Worm (Caenorhabditis elegans) whole organism, L4 larva: Measurements from ENCODE around the gene F59A6.2.
A peak's percentile ranks its signal among the peaks of the same experiment; 100 is the strongest.

Source experiments
- F37D6.2 ChIP-seq: sonication (generic microtip); optimal IDR thresholded peaks from 2 replicates; lab custom pipeline; 2016; ENCODE audit warnings: mild to moderate bottlenecking, missing genetic modification characterization, missing compliant biosample characterization
- F49E8.2 ChIP-seq: sonication (generic microtip); optimal IDR thresholded peaks from 2 replicates; lab custom pipeline; 2016; ENCODE audit warnings: missing compliant biosample characterization, mild to moderate bottlenecking, missing genetic modification characterization, borderline replicate concordance
- T26A8.4 ChIP-seq: fragments of 200-800 bp; sonication (Bioruptor generic); IDR thresholded peaks from 2 replicates; pipeline ENCODE4 v1.3.6; 2022; ENCODE audit warnings: missing genetic modification characterization, missing compliant biosample characterization
- aha-1 ChIP-seq: fragments of 150-350 bp; peaks from one replicate; lab custom pipeline; 2014; ENCODE audit warnings: missing biosample characterization, missing genetic modification characterization
- ces-1 ChIP-seq: fragments of 150-350 bp; sonication (generic microtip); optimal IDR thresholded peaks from 4 replicates; lab custom pipeline; 2014; ENCODE audit warnings: missing biosample characterization, missing genetic modification reagents, missing genetic modification characterization
- cey-2 ChIP-seq: sonication (generic microtip); optimal IDR thresholded peaks from 3 replicates; lab custom pipeline; 2017; ENCODE audit warnings: missing genetic modification characterization, mild to moderate bottlenecking, missing compliant biosample characterization, antibody characterized with exemption, borderline replicate concordance; ENCODE audit not compliant: insufficient read depth
- daf-16 ChIP-seq, 3 experiments: sonication (generic microtip); optimal IDR thresholded peaks; 2 replicates each; lab custom pipeline; 2016 to 2017; ENCODE audit warnings: missing genetic modification characterization in 3 of 3, missing genetic modification reagents in 3 of 3, mild to moderate bottlenecking in 2 of 3, missing compliant biosample characterization in 2 of 3, missing biosample characterization in 1 of 3, moderate library complexity in 1 of 3
- daf-19 ChIP-seq: fragments of 200-800 bp; sonication (Bioruptor generic); conservative IDR thresholded peaks from 2 replicates; pipeline ENCODE4 v1.3.6; 2022; ENCODE audit warnings: missing genetic modification characterization, missing compliant biosample characterization
- dmd-6 ChIP-seq: fragments of 200-800 bp; sonication (Bioruptor generic); IDR thresholded peaks from 2 replicates; pipeline ENCODE4 v1.3.6; 2022; ENCODE audit warnings: missing genetic modification reagents, missing genetic modification characterization, missing compliant biosample characterization
- dmd-9 ChIP-seq: fragments of 200-800 bp; sonication (Bioruptor generic); IDR thresholded peaks from 2 replicates; pipeline ENCODE4 v1.3.6; 2022; ENCODE audit warnings: missing genetic modification reagents, missing genetic modification characterization, missing compliant biosample characterization
- dpl-1 ChIP-seq: fragments of 150-350 bp; optimal IDR thresholded peaks from 2 replicates; lab custom pipeline; 2014; ENCODE audit warnings: missing biosample characterization, missing genetic modification reagents, missing genetic modification characterization
- egl-27 ChIP-seq: sonication (generic microtip); optimal IDR thresholded peaks from 3 replicates; lab custom pipeline; 2017; ENCODE audit warnings: missing biosample characterization, missing genetic modification reagents, missing genetic modification characterization
- egl-43 ChIP-seq: fragments of 200-800 bp; sonication (Bioruptor generic); IDR thresholded peaks from 2 replicates; pipeline ENCODE4 v1.3.6; 2022; ENCODE audit warnings: missing genetic modification reagents, missing genetic modification characterization, missing compliant biosample characterization
- fkh-10 ChIP-seq: fragments of 150-350 bp; optimal IDR thresholded peaks from 2 replicates; lab custom pipeline; 2014; ENCODE audit warnings: missing biosample characterization, missing genetic modification reagents, missing genetic modification characterization
- fos-1 ChIP-seq: fragments of 150-350 bp; optimal IDR thresholded peaks from 2 replicates; lab custom pipeline; 2014; ENCODE audit warnings: missing biosample characterization, missing genetic modification characterization
- hif-1 ChIP-seq, 2 experiments: sonication (generic microtip); optimal IDR thresholded peaks; 2 replicates each; lab custom pipeline; 2016 to 2017; ENCODE audit warnings: missing compliant biosample characterization in 2 of 2, missing genetic modification characterization in 2 of 2, missing genetic modification reagents in 2 of 2, missing genotype in 2 of 2, mild to moderate bottlenecking in 1 of 2
- hlh-11 ChIP-seq: fragments of 200-800 bp; sonication (Bioruptor generic); optimal IDR thresholded peaks from 2 replicates; lab custom pipeline; 2018; ENCODE audit warnings: mild to moderate bottlenecking, missing genetic modification characterization, missing compliant biosample characterization
- hlh-30 ChIP-seq: sonication (generic microtip); optimal IDR thresholded peaks from 2 replicates; lab custom pipeline; 2017; ENCODE audit warnings: antibody characterized with exemption, mild to moderate bottlenecking, missing genetic modification characterization, missing compliant biosample characterization; ENCODE audit not compliant: insufficient read depth
- hmg-1.1 ChIP-seq: fragments of 200-800 bp; sonication (Bioruptor generic); IDR thresholded peaks from 2 replicates; pipeline ENCODE4 v1.3.6; 2022; ENCODE audit warnings: missing genetic modification reagents, missing genetic modification characterization, missing compliant biosample characterization
- jun-1 ChIP-seq: fragments of 150-350 bp; optimal IDR thresholded peaks from 2 replicates; lab custom pipeline; 2014; ENCODE audit warnings: missing biosample characterization, missing genetic modification reagents, missing genetic modification characterization
- lim-7 ChIP-seq: fragments of 200-800 bp; sonication (Bioruptor generic); IDR thresholded peaks from 2 replicates; pipeline ENCODE4 v1.3.6; 2022; ENCODE audit warnings: missing genetic modification characterization, missing compliant biosample characterization
- lin-1 ChIP-seq: fragments of 200-800 bp; sonication (Bioruptor generic); IDR thresholded peaks from 2 replicates; pipeline ENCODE4 v1.3.6; 2022; ENCODE audit warnings: missing genetic modification reagents, missing genetic modification characterization, missing compliant biosample characterization
- lin-13 ChIP-seq: fragments of 150-350 bp; optimal IDR thresholded peaks from 2 replicates; lab custom pipeline; 2014; ENCODE audit warnings: missing biosample characterization, missing genetic modification reagents, missing genetic modification characterization
- lin-29 ChIP-seq: fragments of 200-800 bp; sonication (Bioruptor generic); IDR thresholded peaks from 2 replicates; pipeline ENCODE4 v1.3.6; 2022; ENCODE audit warnings: missing genetic modification reagents, missing genetic modification characterization, missing compliant biosample characterization
- madf-9 ChIP-seq: fragments of 200-800 bp; sonication (Bioruptor generic); conservative IDR thresholded peaks from 2 replicates; pipeline ENCODE4 v1.3.6; 2022; ENCODE audit warnings: missing genetic modification reagents, missing genetic modification characterization, missing compliant biosample characterization
- mes-2 ChIP-seq: sonication (generic microtip); optimal IDR thresholded peaks from 2 replicates; lab custom pipeline; 2016; ENCODE audit warnings: missing genotype, mild to moderate bottlenecking, missing genetic modification characterization, missing compliant biosample characterization; ENCODE audit not compliant: poor library complexity, severe bottlenecking
- mxl-2 ChIP-seq: fragments of 200-800 bp; sonication (Bioruptor generic); conservative IDR thresholded peaks from 2 replicates; pipeline ENCODE4 v1.3.6; 2022; ENCODE audit warnings: missing genetic modification reagents, missing genetic modification characterization, missing compliant biosample characterization
- nhr-25 ChIP-seq: sonication (generic microtip); optimal IDR thresholded peaks from 2 replicates; lab custom pipeline; 2017; ENCODE audit warnings: missing genetic modification characterization, mild to moderate bottlenecking, missing compliant biosample characterization, antibody characterized with exemption, moderate library complexity, borderline replicate concordance; ENCODE audit not compliant: insufficient read depth
- nhr-42 ChIP-seq: fragments of 200-800 bp; sonication (Bioruptor generic); IDR thresholded peaks from 2 replicates; pipeline ENCODE4 v1.3.6; 2022; ENCODE audit warnings: missing genetic modification characterization, missing compliant biosample characterization
- nhr-6 ChIP-seq: fragments of 150-350 bp; optimal IDR thresholded peaks from 2 replicates; lab custom pipeline; 2014; ENCODE audit warnings: missing biosample characterization, missing genetic modification characterization
- nhr-77 ChIP-seq: fragments of 150-350 bp; optimal IDR thresholded peaks from 2 replicates; lab custom pipeline; 2014; ENCODE audit warnings: missing biosample characterization, missing genetic modification characterization
- pha-4 ChIP-seq, 2 experiments: fragments of 150-350 bp in 1 of 2; fragments of 200-800 bp in 1 of 2; sonication (Bioruptor generic) in 1 of 2; IDR thresholded peaks in 1 of 2; optimal IDR thresholded peaks in 1 of 2; 2 replicates each; pipeline versions ENCODE4 v1.3.6 to Lab custom; 2014 to 2022; ENCODE audit warnings: missing genetic modification characterization in 2 of 2, missing genetic modification reagents in 2 of 2, missing biosample characterization in 1 of 2, missing compliant biosample characterization in 1 of 2
- php-3 ChIP-seq: fragments of 200-800 bp; sonication (Bioruptor generic); IDR thresholded peaks from 2 replicates; pipeline ENCODE4 v1.3.6; 2022; ENCODE audit warnings: missing genetic modification reagents, missing genetic modification characterization, missing compliant biosample characterization
- pqm-1 ChIP-seq: sonication (generic microtip); optimal IDR thresholded peaks from 2 replicates; lab custom pipeline; 2017; ENCODE audit warnings: missing biosample characterization, missing genetic modification characterization
- saeg-2 ChIP-seq: fragments of 200-800 bp; sonication (Bioruptor generic); IDR thresholded peaks from 2 replicates; pipeline ENCODE4 v1.3.6; 2022; ENCODE audit warnings: missing genetic modification reagents, missing genetic modification characterization, missing compliant biosample characterization
- sdz-12 ChIP-seq: fragments of 200-800 bp; sonication (Bioruptor generic); optimal IDR thresholded peaks from 2 replicates; lab custom pipeline; 2018; ENCODE audit warnings: mild to moderate bottlenecking, missing genetic modification characterization, missing compliant biosample characterization
- snpc-4 ChIP-seq: fragments of 150-350 bp; optimal IDR thresholded peaks from 2 replicates; lab custom pipeline; 2014; ENCODE audit warnings: missing biosample characterization, missing genetic modification characterization
- spr-1 ChIP-seq: sonication (generic microtip); optimal IDR thresholded peaks from 2 replicates; lab custom pipeline; 2016; ENCODE audit warnings: mild to moderate bottlenecking, missing genetic modification characterization, missing compliant biosample characterization
- spr-3 ChIP-seq: fragments of 200-800 bp; sonication (Bioruptor generic); optimal IDR thresholded peaks from 2 replicates; lab custom pipeline; 2018; ENCODE audit warnings: mild to moderate bottlenecking, missing genetic modification characterization, missing compliant biosample characterization
- unc-62 ChIP-seq, 3 experiments: fragments of 150-350 bp in 1 of 3; sonication (generic microtip); optimal IDR thresholded peaks in 2 of 3; peaks in 1 of 3; 1 replicate in 1 of 3; 2 replicates in 2 of 3; lab custom pipeline; 2014 to 2017; ENCODE audit warnings: missing biosample characterization in 3 of 3, missing genetic modification characterization in 3 of 3, missing genetic modification reagents in 3 of 3, missing genotype in 1 of 3
- zfp-2 ChIP-seq: sonication (generic microtip); optimal IDR thresholded peaks from 2 replicates; lab custom pipeline; 2016; ENCODE audit warnings: mild to moderate bottlenecking, missing genetic modification characterization, missing compliant biosample characterization
- zfp-3 ChIP-seq: fragments of 200-800 bp; sonication (Bioruptor generic); conservative IDR thresholded peaks from 2 replicates; pipeline ENCODE4 v1.3.6; 2022; ENCODE audit warnings: missing genetic modification reagents, missing genetic modification characterization, missing compliant biosample characterization
- zip-11 ChIP-seq: fragments of 200-800 bp; sonication (Bioruptor generic); IDR thresholded peaks from 2 replicates; pipeline ENCODE4 v1.3.6; 2022; ENCODE audit warnings: missing genetic modification characterization, missing compliant biosample characterization
- zip-2 ChIP-seq: fragments of 150-350 bp; optimal IDR thresholded peaks from 2 replicates; lab custom pipeline; 2014; ENCODE audit warnings: missing biosample characterization, missing genetic modification characterization

The F59A6.2 gene

ce11 chrII:4994939-4995338, 19.6 kb upstream of the F59A6.2 start, which contains the start of gene rnh-1.0:
rnh-1.0 (plus strand) TSS chrII:4995327.
- TF ChIP-seq saeg-2 (GFP tag; lab: Robert Waterston, UW), result no peak
- TF ChIP-seq hlh-30 (tag; lab: Kevin White, UChicago), result peak; percentile 20
- no peak for TF ChIP-seq zfp-3 (GFP tag; lab: Robert Waterston, UW)
- TF ChIP-seq sdz-12 (GFP tag; lab: Kevin White, UChicago), result no peak
- peak; percentile 7; the same call in 1 of the 2 replicates for TF ChIP-seq dmd-6 (GFP tag; lab: Robert Waterston, UW)
- no peak for TF ChIP-seq dmd-9 (GFP tag; lab: Robert Waterston, UW)

ce11 chrII:4998657-4999056, 15.8 kb upstream of the F59A6.2 start, which contains the start of gene F59A6.11:
F59A6.11 (minus strand) TSS chrII:4998757.
- TF ChIP-seq saeg-2 (GFP tag; lab: Robert Waterston, UW) (no peak), snpc-4 (tag; lab: Kevin White, UChicago) (no peak), zip-11 (GFP tag; lab: Robert Waterston, UW) (no peak), hif-1 (tag; optimal IDR thresholded peaks at IDR 0.05; lab: Kevin White, UChicago) (no peak), egl-27 (tag; lab: Kevin White, UChicago) (no peak), pqm-1 (tag; lab: Kevin White, UChicago) (no peak), F49E8.2 (tag; lab: Kevin White, UChicago) (no peak), lin-29 (GFP tag; lab: Robert Waterston, UW) (no peak), ces-1 (no peak), fos-1 (tag; lab: Kevin White, UChicago) (no peak), lin-13 (GFP tag; lab: Kevin White, UChicago) (no peak), daf-19 (GFP tag; lab: Robert Waterston, UW) (no peak)

ce11 chrII:4999122-4999521, 15.4 kb upstream of the F59A6.2 start, which contains the start of gene citk-2:
citk-2 (plus strand) TSS chrII:4999520.
- TF ChIP-seq madf-9 (GFP tag; lab: Robert Waterston, UW) (peak; percentile 68), nhr-25 (peak; percentile 26), spr-3 (GFP tag; lab: Kevin White, UChicago) (peak; percentile 47), F37D6.2 (tag; lab: Kevin White, UChicago) (peak; percentile 29), zfp-2 (tag; lab: Kevin White, UChicago) (no peak), dmd-6 (GFP tag; lab: Robert Waterston, UW) (peak; percentile 62), aha-1 (tag; lab: Kevin White, UChicago) (peak; percentile 97), daf-16 (GFP tag; optimal IDR thresholded peaks at IDR 0.05; lab: Kevin White, UChicago) (no peak), daf-16 (tag; optimal IDR thresholded peaks at IDR 0.05; lab: Kevin White, UChicago) (no peak), nhr-6 (tag; lab: Kevin White, UChicago) (peak; percentile 54), php-3 (GFP tag; lab: Robert Waterston, UW) (no peak), zip-2 (peak; percentile 42), egl-43 (GFP tag; lab: Robert Waterston, UW) (no peak), nhr-77 (tag; lab: Kevin White, UChicago) (no peak), cey-2 (no peak), lin-1 (GFP tag; lab: Robert Waterston, UW) (peak; percentile 68; the same call in 1 of the 2 replicates), pha-4 (GFP tag; IDR thresholded peaks at IDR 0.05; lab: Robert Waterston, UW) (no peak), pha-4 (tag; optimal IDR thresholded peaks at IDR 0.05; lab: Kevin White, UChicago) (peak; percentile 79), dpl-1 (GFP tag; lab: Kevin White, UChicago) (peak; percentile 100), hlh-11 (tag; lab: Kevin White, UChicago) (peak; percentile 66), unc-62 (GFP tag; optimal IDR thresholded peaks at IDR 0.05 in 1 of 2; lab: Kevin White, UChicago) (peak in 1 of 2 experiments; percentile 91), unc-62 (tag; optimal IDR thresholded peaks at IDR 0.05; lab: Kevin White, UChicago) (no peak), fkh-10 (GFP tag; lab: Kevin White, UChicago) (peak; percentile 30), mes-2 (peak; percentile 93), nhr-42 (peak; percentile 84), sdz-12 (GFP tag; lab: Kevin White, UChicago) (no peak), T26A8.4 (peak; percentile 79), hmg-1.1 (GFP tag; lab: Robert Waterston, UW) (peak; percentile 90), lim-7 (GFP tag; lab: Robert Waterston, UW) (no peak), mxl-2 (GFP tag; lab: Robert Waterston, UW) (no peak), spr-1 (tag; lab: Kevin White, UChicago) (peak; percentile 45), jun-1 (peak; percentile 57)
